Fruit fly (Drosophila melanogaster) whole organism, pupa: ENCODE data around the gene CARPB.
A peak's percentile ranks its signal among the peaks of the same experiment; 100 is the strongest.

Experiments used
- CG10348 ChIP-seq: fragments of 200-800 bp; sonication (Bioruptor generic); IDR thresholded peaks from 2 replicates; pipeline ENCODE4 v1.3.6; 2022; ENCODE audit warnings: missing biosample characterization, missing genetic modification characterization
- CG12605 ChIP-seq: fragments of 200-800 bp; sonication (Bioruptor generic); IDR thresholded peaks from 2 replicates; pipeline ENCODE4 v1.3.6; 2022; ENCODE audit warnings: missing biosample characterization, missing genetic modification characterization
- CG13204 ChIP-seq: fragments of 200-800 bp; sonication (Bioruptor generic); optimal IDR thresholded peaks from 2 replicates; lab custom pipeline; 2018; ENCODE audit warnings: missing biosample characterization, mild to moderate bottlenecking, missing genetic modification characterization, moderate library complexity
- CG14655 ChIP-seq: fragments of 200-800 bp; sonication (Bioruptor generic); optimal IDR thresholded peaks from 3 replicates; lab custom pipeline; 2017; ENCODE audit warnings: mild to moderate bottlenecking, missing biosample characterization, missing genetic modification reagents, missing genetic modification characterization
- CG15710 ChIP-seq: fragments of 200-800 bp; sonication (Bioruptor generic); optimal IDR thresholded peaks from 2 replicates; lab custom pipeline; 2018; ENCODE audit warnings: missing biosample characterization, mild to moderate bottlenecking, missing genetic modification characterization, moderate library complexity
- CG17806 ChIP-seq: fragments of 200-800 bp; sonication (Bioruptor generic); optimal IDR thresholded peaks from 2 replicates; lab custom pipeline; 2018; ENCODE audit warnings: missing biosample characterization, mild to moderate bottlenecking, missing genetic modification characterization, moderate library complexity
- CG32121 ChIP-seq: fragments of 200-800 bp; sonication (Bioruptor generic); IDR thresholded peaks from 2 replicates; pipeline ENCODE4 v1.3.6; 2022; ENCODE audit warnings: missing biosample characterization, missing genetic modification characterization
- CG34367 ChIP-seq: fragments of 200-800 bp; sonication (Bioruptor generic); optimal IDR thresholded peaks from 2 replicates; lab custom pipeline; 2018; ENCODE audit warnings: missing biosample characterization, mild to moderate bottlenecking, missing genetic modification characterization
- CG4496 ChIP-seq: fragments of 200-800 bp; sonication (Bioruptor generic); IDR thresholded peaks from 3 replicates; pipeline ENCODE4 v1.3.6; 2022; ENCODE audit warnings: missing biosample characterization, missing genetic modification characterization
- CG8159 ChIP-seq: fragments of 200-800 bp; sonication (Bioruptor generic); optimal IDR thresholded peaks from 3 replicates; lab custom pipeline; 2018; ENCODE audit warnings: missing biosample characterization, mild to moderate bottlenecking, missing genetic modification characterization, moderate library complexity
- CG8301 ChIP-seq: fragments of 200-800 bp; sonication (Bioruptor generic); optimal IDR thresholded peaks from 2 replicates; lab custom pipeline; 2018; ENCODE audit warnings: missing biosample characterization, mild to moderate bottlenecking, missing genetic modification characterization
- CG9948 ChIP-seq: fragments of 200-800 bp; sonication (Bioruptor generic); optimal IDR thresholded peaks from 2 replicates; lab custom pipeline; 2018; ENCODE audit warnings: missing biosample characterization, mild to moderate bottlenecking, missing genetic modification characterization, moderate library complexity
- D1 ChIP-seq: fragments of 200-800 bp; sonication (Bioruptor generic); optimal IDR thresholded peaks from 2 replicates; lab custom pipeline; 2018; ENCODE audit warnings: missing biosample characterization, mild to moderate bottlenecking, missing genetic modification characterization, moderate library complexity
- EcR ChIP-seq: fragments of 200-800 bp; sonication (Bioruptor generic); optimal IDR thresholded peaks from 3 replicates; lab custom pipeline; 2019; ENCODE audit warnings: missing biosample characterization, missing genetic modification characterization, mild to moderate bottlenecking, moderate library complexity, missing genetic modification reagents
- Ets98B ChIP-seq: fragments of 200-800 bp; sonication (Bioruptor generic); IDR thresholded peaks from 2 replicates; pipeline ENCODE4 v1.3.6; 2022; ENCODE audit warnings: missing biosample characterization, missing genetic modification characterization
- Pif1A ChIP-seq: fragments of 200-800 bp; sonication (Bioruptor generic); optimal IDR thresholded peaks from 3 replicates; lab custom pipeline; 2016; ENCODE audit warnings: missing biosample characterization, missing genetic modification characterization
- Pif1B ChIP-seq: fragments of 200-800 bp; sonication (Bioruptor generic); optimal IDR thresholded peaks from 3 replicates; lab custom pipeline; 2016; ENCODE audit warnings: missing biosample characterization, missing genetic modification characterization
- Snoo ChIP-seq: fragments of 200-800 bp; sonication (Bioruptor generic); optimal IDR thresholded peaks from 3 replicates; lab custom pipeline; 2017; ENCODE audit warnings: missing biosample characterization, mild to moderate bottlenecking, missing genetic modification characterization, inconsistent platforms
- fd96Ca ChIP-seq: fragments of 200-800 bp; sonication (Bioruptor generic); IDR thresholded peaks from 3 replicates; pipeline ENCODE4 v1.3.6; 2022; ENCODE audit warnings: missing biosample characterization, missing genetic modification characterization
- gl ChIP-seq: fragments of 200-800 bp; sonication (Bioruptor generic); optimal IDR thresholded peaks from 2 replicates; lab custom pipeline; 2018; ENCODE audit warnings: missing biosample characterization, mild to moderate bottlenecking, missing genetic modification characterization
- rn ChIP-seq: fragments of 200-800 bp; sonication (Bioruptor generic); IDR thresholded peaks from 2 replicates; pipeline ENCODE4 v1.3.6; 2022; ENCODE audit warnings: missing biosample characterization, missing genetic modification characterization

The CARPB gene

dm6 chrX:9765565-9765964 lies 17.5 kb upstream of the CARPB start:
- no peak for TF ChIP-seq CG4496 (GFP tag; lab: Robert Waterston, UW)
- TF ChIP-seq fd96Ca (GFP tag; lab: Robert Waterston, UW), result no peak
- TF ChIP-seq Snoo (tag; lab: Kevin White, UChicago), result no peak
- TF ChIP-seq CG9948 (tag; lab: Kevin White, UChicago), result no peak
- no peak for TF ChIP-seq Pif1B (GFP tag; lab: Kevin White, UChicago)
- no peak for TF ChIP-seq rn
- no peak for TF ChIP-seq CG10348 (GFP tag; lab: Robert Waterston, UW)
- TF ChIP-seq CG32121, result no peak
- TF ChIP-seq CG14655 (GFP tag; lab: Kevin White, UChicago), result no peak
- TF ChIP-seq CG8159 (tag; lab: Kevin White, UChicago), result no peak
- TF ChIP-seq Ets98B (GFP tag; lab: Robert Waterston, UW), result no peak
- no peak for TF ChIP-seq CG17806 (tag; lab: Kevin White, UChicago)
- no peak for TF ChIP-seq EcR
- TF ChIP-seq CG12605 (GFP tag; lab: Robert Waterston, UW), result no peak
- TF ChIP-seq CG8301 (tag; lab: Kevin White, UChicago), result no peak
- TF ChIP-seq Pif1A (GFP tag; lab: Kevin White, UChicago), result no peak

- TF ChIP-seq gl (tag; lab: Kevin White, UChicago) (no peak), CG17806 (tag; lab: Kevin White, UChicago) (no peak), CG4496 (GFP tag; lab: Robert Waterston, UW) (no peak), Pif1A (GFP tag; lab: Kevin White, UChicago) (no peak), CG9948 (tag; lab: Kevin White, UChicago) (no peak), Ets98B (GFP tag; lab: Robert Waterston, UW) (no peak), CG13204 (GFP tag; lab: Kevin White, UChicago) (no peak), CG8301 (tag; lab: Kevin White, UChicago) (no peak), Snoo (tag; lab: Kevin White, UChicago) (no peak), CG15710 (tag; lab: Kevin White, UChicago) (no peak), EcR (no peak), D1 (tag; lab: Kevin White, UChicago) (no peak), CG12605 (GFP tag; lab: Robert Waterston, UW) (no peak), fd96Ca (GFP tag; lab: Robert Waterston, UW) (no peak), CG32121 (no peak)
- TF ChIP-seq, all 21 proteins: peak for 0
Measured at dm6 chrX:9771084-9771483, 11.9 kb upstream of the CARPB start.

- no peak for TF ChIP-seq EcR
- TF ChIP-seq CG10348 (GFP tag; lab: Robert Waterston, UW), result no peak
- TF ChIP-seq gl (tag; lab: Kevin White, UChicago), result no peak
- no peak for TF ChIP-seq CG8159 (tag; lab: Kevin White, UChicago)
- 0 out of 2 replicates have a peak, but pooled peaks have one; percentile 16 for TF ChIP-seq rn
- TF ChIP-seq CG8301 (tag; lab: Kevin White, UChicago), result no peak
- no peak for TF ChIP-seq CG17806 (tag; lab: Kevin White, UChicago)
- TF ChIP-seq Snoo (tag; lab: Kevin White, UChicago), result peak; percentile 36
- TF ChIP-seq CG12605 (GFP tag; lab: Robert Waterston, UW), result no peak
- TF ChIP-seq CG9948 (tag; lab: Kevin White, UChicago), result no peak
- TF ChIP-seq fd96Ca (GFP tag; lab: Robert Waterston, UW), result peak; percentile 47; the same call in 2 of the 3 replicates
- peak; percentile 2 for TF ChIP-seq CG15710 (tag; lab: Kevin White, UChicago)
- no peak for TF ChIP-seq CG13204 (GFP tag; lab: Kevin White, UChicago)
- no peak for TF ChIP-seq CG14655 (GFP tag; lab: Kevin White, UChicago)
- peak; percentile 76 for TF ChIP-seq CG4496 (GFP tag; lab: Robert Waterston, UW)
- peak; percentile 45; the same call in 1 of the 2 replicates for TF ChIP-seq CG32121
- no peak for TF ChIP-seq CG34367 (tag; lab: Kevin White, UChicago)
- no peak for TF ChIP-seq Pif1A (GFP tag; lab: Kevin White, UChicago)
- TF ChIP-seq D1 (tag; lab: Kevin White, UChicago), result no peak
- no peak for TF ChIP-seq Pif1B (GFP tag; lab: Kevin White, UChicago)
- peak; percentile 58 for TF ChIP-seq Ets98B (GFP tag; lab: Robert Waterston, UW)
- TF ChIP-seq, all 21 proteins: peak for 7
Measured at dm6 chrX:9778545-9778944, 4.5 kb upstream of the CARPB start, which contains the start of gene CG1354. TSS of gene CG1354 (plus strand) at chrX:9778742.

- TF ChIP-seq CG15710 (tag; lab: Kevin White, UChicago) (peak; percentile 50), CG9948 (tag; lab: Kevin White, UChicago) (peak; percentile 53), CG34367 (tag; lab: Kevin White, UChicago) (peak; percentile 38), EcR (no peak), Pif1A (GFP tag; lab: Kevin White, UChicago) (no peak), CG14655 (GFP tag; lab: Kevin White, UChicago) (peak; percentile 50), fd96Ca (GFP tag; lab: Robert Waterston, UW) (peak; percentile 68), rn (no peak), Snoo (tag; lab: Kevin White, UChicago) (no peak), CG8159 (tag; lab: Kevin White, UChicago) (peak; percentile 65), CG17806 (tag; lab: Kevin White, UChicago) (peak; percentile 52), CG10348 (GFP tag; lab: Robert Waterston, UW) (no peak), D1 (tag; lab: Kevin White, UChicago) (peak; percentile 6), CG12605 (GFP tag; lab: Robert Waterston, UW) (peak; percentile 74), CG13204 (GFP tag; lab: Kevin White, UChicago) (no peak), Pif1B (GFP tag; lab: Kevin White, UChicago) (no peak), CG4496 (GFP tag; lab: Robert Waterston, UW) (peak; percentile 73), CG32121 (peak; percentile 69), Ets98B (GFP tag; lab: Robert Waterston, UW) (peak; percentile 55; the same call in 1 of the 2 replicates), gl (tag; lab: Kevin White, UChicago) (no peak), CG8301 (tag; lab: Kevin White, UChicago) (peak; percentile 41)
Measured at dm6 chrX:9787363-9787762, 4.3 kb downstream of the CARPB start.

- no peak for TF ChIP-seq CG8301 (tag; lab: Kevin White, UChicago)
- TF ChIP-seq EcR, result no peak
- no peak for TF ChIP-seq CG17806 (tag; lab: Kevin White, UChicago)
- TF ChIP-seq CG8159 (tag; lab: Kevin White, UChicago), result no peak
- TF ChIP-seq gl (tag; lab: Kevin White, UChicago), result no peak
Measured at dm6 chrX:9787941-9788340, 4.9 kb downstream of the CARPB start.
